Worm (Caenorhabditis elegans) whole organism, young adult: Measurements from ENCODE around the gene glb-11.

Source experiments
- B0019.2 ChIP-seq: fragments of 200-800 bp; sonication (Bioruptor generic); conservative IDR thresholded peaks from 2 replicates; pipeline ENCODE4 v1.3.6; 2022; ENCODE audit warnings: missing genetic modification reagents, missing genetic modification characterization, missing compliant biosample characterization
- D2030.7 ChIP-seq: fragments of 200-800 bp; sonication (Bioruptor generic); IDR thresholded peaks from 2 replicates; pipeline ENCODE4 v1.3.6; 2022; ENCODE audit warnings: missing genetic modification reagents, missing genetic modification characterization, missing compliant biosample characterization
- F10E7.11 ChIP-seq: sonication (generic microtip); optimal IDR thresholded peaks from 2 replicates; lab custom pipeline; 2017; ENCODE audit warnings: mild to moderate bottlenecking, missing genetic modification characterization, moderate library complexity, missing compliant biosample characterization
- F22D6.2 ChIP-seq: sonication (generic microtip); optimal IDR thresholded peaks from 2 replicates; lab custom pipeline; 2016; ENCODE audit warnings: mild to moderate bottlenecking, missing genetic modification characterization, missing compliant biosample characterization
- F37B4.10 ChIP-seq: fragments of 200-800 bp; sonication (Bioruptor generic); IDR thresholded peaks from 2 replicates; pipeline ENCODE4 v1.3.6; 2022; ENCODE audit warnings: missing genetic modification characterization, missing compliant biosample characterization
- T07F8.4 ChIP-seq: sonication (generic microtip); optimal IDR thresholded peaks from 2 replicates; lab custom pipeline; 2016; ENCODE audit warnings: mild to moderate bottlenecking, missing genetic modification characterization, moderate library complexity, missing compliant biosample characterization
- Y79H2A.3 ChIP-seq: fragments of 200-800 bp; sonication (Bioruptor generic); conservative IDR thresholded peaks from 2 replicates; pipeline ENCODE4 v1.3.6; 2022; ENCODE audit warnings: missing genetic modification reagents, missing genetic modification characterization, missing compliant biosample characterization
- akir-1 ChIP-seq: fragments of 200-800 bp; sonication (Bioruptor generic); optimal IDR thresholded peaks from 2 replicates; lab custom pipeline; 2018; ENCODE audit warnings: mild to moderate bottlenecking, missing genetic modification characterization, moderate library complexity, missing compliant biosample characterization
- aptf-3 ChIP-seq: fragments of 200-800 bp; sonication (Bioruptor generic); IDR thresholded peaks from 2 replicates; pipeline ENCODE4 v1.3.6; 2022; ENCODE audit warnings: missing genetic modification characterization, missing compliant biosample characterization
- athp-1 ChIP-seq: sonication (generic microtip); optimal IDR thresholded peaks from 2 replicates; lab custom pipeline; 2017; ENCODE audit warnings: mild to moderate bottlenecking, missing genetic modification characterization, missing compliant biosample characterization
- attf-6 ChIP-seq: fragments of 200-800 bp; sonication (Bioruptor generic); IDR thresholded peaks from 2 replicates; pipeline ENCODE4 v1.3.6; 2022; ENCODE audit warnings: missing genetic modification reagents, missing genetic modification characterization, missing compliant biosample characterization
- bed-1 ChIP-seq: fragments of 200-800 bp; sonication (Bioruptor generic); IDR thresholded peaks from 2 replicates; pipeline ENCODE4 v1.3.6; 2022; ENCODE audit warnings: missing genetic modification reagents, missing genetic modification characterization, missing compliant biosample characterization
- bed-2 ChIP-seq: fragments of 200-800 bp; sonication (Bioruptor generic); IDR thresholded peaks from 2 replicates; pipeline ENCODE4 v1.3.6; 2022; ENCODE audit warnings: missing genetic modification reagents, missing genetic modification characterization, missing compliant biosample characterization
- ccch-3 ChIP-seq: fragments of 200-800 bp; sonication (Bioruptor generic); optimal IDR thresholded peaks from 2 replicates; lab custom pipeline; 2018; ENCODE audit warnings: mild to moderate bottlenecking, missing genetic modification characterization, missing compliant biosample characterization
- cebp-1 ChIP-seq, 2 experiments: fragments of 200-800 bp in 1 of 2; sonication (Bioruptor generic) in 1 of 2; sonication (generic microtip) in 1 of 2; IDR thresholded peaks in 1 of 2; optimal IDR thresholded peaks in 1 of 2; 2 replicates each; pipeline versions ENCODE4 v1.3.6 to Lab custom; 2017 to 2022; ENCODE audit warnings: missing compliant biosample characterization in 2 of 2, missing genetic modification characterization in 2 of 2, mild to moderate bottlenecking in 1 of 2, missing genetic modification reagents in 1 of 2, moderate library complexity in 1 of 2
- cebp-2 ChIP-seq: fragments of 200-800 bp; sonication (Bioruptor generic); IDR thresholded peaks from 2 replicates; pipeline ENCODE4 v1.3.6; 2022; ENCODE audit warnings: missing genetic modification characterization, missing compliant biosample characterization
- ceh-27 ChIP-seq: fragments of 200-800 bp; sonication (Bioruptor generic); optimal IDR thresholded peaks from 2 replicates; lab custom pipeline; 2018; ENCODE audit warnings: mild to moderate bottlenecking, missing genetic modification characterization, moderate library complexity, missing compliant biosample characterization
- ceh-79 ChIP-seq: sonication (generic microtip); optimal IDR thresholded peaks from 2 replicates; lab custom pipeline; 2017; ENCODE audit warnings: mild to moderate bottlenecking, missing genetic modification characterization, missing compliant biosample characterization
- dpff-1 ChIP-seq: sonication (generic microtip); optimal IDR thresholded peaks from 2 replicates; lab custom pipeline; 2017; ENCODE audit warnings: mild to moderate bottlenecking, missing genetic modification characterization, missing compliant biosample characterization
- efl-1 ChIP-seq: fragments of 150-350 bp; optimal IDR thresholded peaks from 2 replicates; lab custom pipeline; 2014; ENCODE audit warnings: missing biosample characterization, missing genetic modification reagents, missing genetic modification characterization
- egl-18 ChIP-seq: fragments of 200-800 bp; sonication (Bioruptor generic); IDR thresholded peaks from 2 replicates; pipeline ENCODE4 v1.3.6; 2022; ENCODE audit warnings: missing genetic modification reagents, missing genetic modification characterization, missing compliant biosample characterization
- egl-44 ChIP-seq: fragments of 200-800 bp; sonication (Bioruptor generic); IDR thresholded peaks from 2 replicates; pipeline ENCODE4 v1.3.6; 2022; ENCODE audit warnings: missing genetic modification reagents, missing genetic modification characterization, missing compliant biosample characterization
- egrh-3 ChIP-seq: fragments of 200-800 bp; sonication (Bioruptor generic); IDR thresholded peaks from 2 replicates; pipeline ENCODE4 v1.3.6; 2022; ENCODE audit warnings: missing genetic modification reagents, missing genetic modification characterization, missing compliant biosample characterization
- gei-17 ChIP-seq: fragments of 200-800 bp; sonication (Bioruptor generic); optimal IDR thresholded peaks from 2 replicates; lab custom pipeline; 2018; ENCODE audit warnings: mild to moderate bottlenecking, missing genetic modification characterization, missing compliant biosample characterization
- hlh-12 ChIP-seq: sonication (generic microtip); optimal IDR thresholded peaks from 2 replicates; lab custom pipeline; 2016; ENCODE audit warnings: missing genetic modification characterization, missing compliant biosample characterization
- hlh-26 ChIP-seq: fragments of 200-800 bp; sonication (Bioruptor generic); conservative IDR thresholded peaks from 2 replicates; pipeline ENCODE4 v1.3.6; 2022; ENCODE audit warnings: missing genetic modification reagents, missing genetic modification characterization, missing compliant biosample characterization
- hmg-20 ChIP-seq: fragments of 200-800 bp; sonication (Bioruptor generic); IDR thresholded peaks from 2 replicates; pipeline ENCODE4 v1.3.6; 2022; ENCODE audit warnings: missing genetic modification reagents, missing genetic modification characterization, missing compliant biosample characterization
- let-607 ChIP-seq, 2 experiments: fragments of 200-800 bp in 1 of 2; sonication (Bioruptor generic) in 1 of 2; sonication (generic microtip) in 1 of 2; optimal IDR thresholded peaks; 2 replicates each; lab custom pipeline; 2016 to 2018; ENCODE audit warnings: mild to moderate bottlenecking in 2 of 2, missing compliant biosample characterization in 2 of 2, missing genetic modification characterization in 2 of 2, moderate library complexity in 2 of 2, missing genotype in 1 of 2
- lin-26 ChIP-seq: fragments of 200-800 bp; sonication (Bioruptor generic); IDR thresholded peaks from 2 replicates; pipeline ENCODE4 v1.3.6; 2022; ENCODE audit warnings: missing genetic modification reagents, missing genetic modification characterization, missing compliant biosample characterization
- lin-35 ChIP-seq, 3 experiments: fragments of 150-350 bp in 2 of 3; sonication (generic microtip) in 1 of 3; optimal IDR thresholded peaks; 2 replicates each; lab custom pipeline; 2014 to 2018; ENCODE audit warnings: missing biosample characterization in 3 of 3, missing genetic modification characterization in 3 of 3, missing genetic modification reagents in 3 of 3
- lir-1 ChIP-seq: fragments of 200-800 bp; sonication (Bioruptor generic); conservative IDR thresholded peaks from 2 replicates; pipeline ENCODE4 v1.3.6; 2022; ENCODE audit warnings: missing genetic modification reagents, missing genetic modification characterization, missing compliant biosample characterization
- mcd-1 ChIP-seq: fragments of 200-800 bp; sonication (Bioruptor generic); IDR thresholded peaks from 2 replicates; pipeline ENCODE4 v1.3.6; 2022; ENCODE audit warnings: missing genetic modification reagents, missing genetic modification characterization, missing compliant biosample characterization
- mel-28 ChIP-seq: sonication (generic microtip); optimal IDR thresholded peaks from 2 replicates; lab custom pipeline; 2016; ENCODE audit warnings: borderline replicate concordance, mild to moderate bottlenecking, missing genetic modification characterization, missing compliant biosample characterization
- nfyb-1 ChIP-seq: fragments of 200-800 bp; sonication (Bioruptor generic); IDR thresholded peaks from 2 replicates; pipeline ENCODE4 v1.3.6; 2022; ENCODE audit warnings: missing genetic modification reagents, missing genetic modification characterization, missing compliant biosample characterization
- nhr-120 ChIP-seq: fragments of 200-800 bp; sonication (Bioruptor generic); IDR thresholded peaks from 2 replicates; pipeline ENCODE4 v1.3.6; 2022; ENCODE audit warnings: missing genetic modification characterization, missing compliant biosample characterization
- nhr-179 ChIP-seq: sonication (generic microtip); optimal IDR thresholded peaks from 2 replicates; lab custom pipeline; 2016; ENCODE audit warnings: mild to moderate bottlenecking, missing genetic modification characterization, missing compliant biosample characterization
- nhr-80 ChIP-seq: sonication (generic microtip); optimal IDR thresholded peaks from 2 replicates; lab custom pipeline; 2016; ENCODE audit warnings: missing genetic modification characterization, missing compliant biosample characterization
- pbrm-1 ChIP-seq: fragments of 200-800 bp; sonication (Bioruptor generic); IDR thresholded peaks from 2 replicates; pipeline ENCODE4 v1.3.6; 2022; ENCODE audit warnings: missing genetic modification reagents, missing genetic modification characterization, missing compliant biosample characterization
- rcor-1 ChIP-seq: fragments of 200-800 bp; sonication (Bioruptor generic); IDR thresholded peaks from 2 replicates; pipeline ENCODE4 v1.3.6; 2022; ENCODE audit warnings: missing genetic modification reagents, missing genetic modification characterization, missing compliant biosample characterization
- sea-2 ChIP-seq: fragments of 200-800 bp; sonication (Bioruptor generic); IDR thresholded peaks from 2 replicates; pipeline ENCODE4 v1.3.6; 2022; ENCODE audit warnings: missing genetic modification characterization, missing compliant biosample characterization
- snpc-1.3 ChIP-seq: sonication (generic microtip); optimal IDR thresholded peaks from 2 replicates; lab custom pipeline; 2017; ENCODE audit warnings: missing genetic modification characterization, mild to moderate bottlenecking, missing compliant biosample characterization, antibody characterized with exemption, moderate library complexity, missing genotype, missing genetic modification reagents; ENCODE audit not compliant: insufficient read depth
- sptf-2 ChIP-seq: fragments of 200-800 bp; sonication (Bioruptor generic); optimal IDR thresholded peaks from 2 replicates; lab custom pipeline; 2018; ENCODE audit warnings: mild to moderate bottlenecking, missing genetic modification characterization, missing compliant biosample characterization
- unc-62 ChIP-seq: fragments of 150-350 bp; optimal IDR thresholded peaks from 2 replicates; lab custom pipeline; 2014; ENCODE audit warnings: missing biosample characterization, missing genetic modification reagents, missing genetic modification characterization
- xnd-1 ChIP-seq: sonication (generic microtip); optimal IDR thresholded peaks from 2 replicates; lab custom pipeline; 2016; ENCODE audit warnings: missing genotype, missing genetic modification reagents, missing genetic modification characterization, missing compliant biosample characterization
- zim-3 ChIP-seq: sonication (generic microtip); optimal IDR thresholded peaks from 2 replicates; lab custom pipeline; 2017; ENCODE audit warnings: mild to moderate bottlenecking, missing genetic modification characterization, moderate library complexity, missing compliant biosample characterization
- ztf-18 ChIP-seq: sonication (generic microtip); optimal IDR thresholded peaks from 2 replicates; lab custom pipeline; 2016; ENCODE audit warnings: missing genotype, mild to moderate bottlenecking, missing genetic modification characterization, missing compliant biosample characterization
- ztf-22 ChIP-seq: fragments of 200-800 bp; sonication (Bioruptor generic); optimal IDR thresholded peaks from 2 replicates; lab custom pipeline; 2018; ENCODE audit warnings: mild to moderate bottlenecking, missing genetic modification characterization, moderate library complexity, missing compliant biosample characterization
- ztf-3 ChIP-seq: fragments of 200-800 bp; sonication (Bioruptor generic); optimal IDR thresholded peaks from 2 replicates; lab custom pipeline; 2018; ENCODE audit warnings: mild to moderate bottlenecking, missing genetic modification characterization, missing compliant biosample characterization

glb-11 gene

ce11 chrIII:4019801-4020200 is 27.8 kb upstream of the glb-11 start, which contains the start of gene snpc-3.4 (continued):
- peak; percentile 88 for TF ChIP-seq Y79H2A.3 (GFP tag; lab: Robert Waterston, UW)
- peak; percentile 97 for TF ChIP-seq B0019.2 (GFP tag; lab: Robert Waterston, UW)
- no peak for TF ChIP-seq nhr-120
- peak; percentile 90 for TF ChIP-seq nfyb-1 (GFP tag; lab: Robert Waterston, UW)
- no peak for TF ChIP-seq ztf-3
- no peak for TF ChIP-seq ceh-79 (tag; lab: Kevin White, UChicago)
- no peak for TF ChIP-seq ccch-3 (GFP tag; lab: Kevin White, UChicago)
- no peak for TF ChIP-seq F22D6.2 (tag; lab: Kevin White, UChicago)
- TF ChIP-seq cebp-1 (GFP tag; IDR thresholded peaks at IDR 0.05; lab: Robert Waterston, UW): no peak
- TF ChIP-seq cebp-1 (tag; optimal IDR thresholded peaks at IDR 0.05; lab: Kevin White, UChicago): peak; percentile 53
- TF ChIP-seq hlh-26 (GFP tag; lab: Robert Waterston, UW): no peak
- no peak for TF ChIP-seq bed-1 (GFP tag; lab: Robert Waterston, UW)
- TF ChIP-seq snpc-1.3 (tag; lab: Kevin White, UChicago): peak; percentile 73
- TF ChIP-seq D2030.7 (GFP tag; lab: Robert Waterston, UW): peak; percentile 98
- TF ChIP-seq F37B4.10 (GFP tag; lab: Robert Waterston, UW): 0 out of 2 replicates have a peak, but pooled peaks have one; percentile 20
- TF ChIP-seq lin-35 (GFP tag; optimal IDR thresholded peaks at IDR 0.05; lab: Kevin White, UChicago): peak; percentile 68 to 87 (median 83)
- peak; percentile 83 for TF ChIP-seq rcor-1
- TF ChIP-seq mel-28 (tag; lab: Kevin White, UChicago): no peak
- peak; percentile 44 for TF ChIP-seq athp-1 (tag; lab: Kevin White, UChicago)
- TF ChIP-seq aptf-3 (GFP tag; lab: Robert Waterston, UW): no peak
- no peak for TF ChIP-seq nhr-179 (tag; lab: Kevin White, UChicago)
- peak; percentile 78 for TF ChIP-seq ztf-18 (tag; lab: Kevin White, UChicago)
- no peak for TF ChIP-seq hlh-12 (tag; lab: Kevin White, UChicago)
- no peak for TF ChIP-seq nhr-80 (tag; lab: Kevin White, UChicago)
- no peak for TF ChIP-seq egl-44 (GFP tag; lab: Robert Waterston, UW)
- TF ChIP-seq cebp-2 (GFP tag; lab: Robert Waterston, UW): no peak
- TF ChIP-seq F10E7.11: no peak
- TF ChIP-seq ceh-27 (GFP tag; lab: Kevin White, UChicago): peak; percentile 71
- TF ChIP-seq hmg-20 (GFP tag; lab: Robert Waterston, UW): no peak
- no peak for TF ChIP-seq T07F8.4 (tag; lab: Kevin White, UChicago)
- TF ChIP-seq unc-62 (GFP tag; lab: Kevin White, UChicago): no peak
- 0 out of 2 replicates have a peak, but pooled peaks have one; percentile 15 for TF ChIP-seq lin-26 (GFP tag; lab: Robert Waterston, UW)
- no peak for TF ChIP-seq dpff-1 (tag; lab: Kevin White, UChicago)
- peak; percentile 69 for TF ChIP-seq attf-6 (GFP tag; lab: Robert Waterston, UW)
- peak; percentile 94 for TF ChIP-seq xnd-1 (tag; lab: Kevin White, UChicago)
- peak; percentile 99 for TF ChIP-seq efl-1
- 0 out of 2 replicates have a peak, but pooled peaks have one; percentile 16 for TF ChIP-seq egrh-3 (GFP tag; lab: Robert Waterston, UW)
- 0 out of 2 replicates have a peak, but pooled peaks have one; percentile 30 for TF ChIP-seq bed-2
- no peak for TF ChIP-seq zim-3
- peak; percentile 88 for TF ChIP-seq pbrm-1
- TF ChIP-seq let-607 (tag; optimal IDR thresholded peaks at IDR 0.05; lab: Kevin White, UChicago): no peak
- no peak for TF ChIP-seq ztf-22 (GFP tag; lab: Kevin White, UChicago)
- TF ChIP-seq gei-17 (GFP tag; lab: Kevin White, UChicago): no peak
- TF ChIP-seq lir-1: peak; percentile 81
- no peak for TF ChIP-seq akir-1 (GFP tag; lab: Kevin White, UChicago)
- 0 out of 2 replicates have a peak, but pooled peaks have one; percentile 7 for TF ChIP-seq egl-18
- TF ChIP-seq mcd-1 (GFP tag; lab: Robert Waterston, UW): peak; percentile 77
- no peak for TF ChIP-seq sptf-2 (GFP tag; lab: Kevin White, UChicago)
- TF ChIP-seq sea-2 (GFP tag; lab: Robert Waterston, UW): no peak
